Worm (Caenorhabditis elegans): ENCODE results near the gene F13H8.12.

DNA sequence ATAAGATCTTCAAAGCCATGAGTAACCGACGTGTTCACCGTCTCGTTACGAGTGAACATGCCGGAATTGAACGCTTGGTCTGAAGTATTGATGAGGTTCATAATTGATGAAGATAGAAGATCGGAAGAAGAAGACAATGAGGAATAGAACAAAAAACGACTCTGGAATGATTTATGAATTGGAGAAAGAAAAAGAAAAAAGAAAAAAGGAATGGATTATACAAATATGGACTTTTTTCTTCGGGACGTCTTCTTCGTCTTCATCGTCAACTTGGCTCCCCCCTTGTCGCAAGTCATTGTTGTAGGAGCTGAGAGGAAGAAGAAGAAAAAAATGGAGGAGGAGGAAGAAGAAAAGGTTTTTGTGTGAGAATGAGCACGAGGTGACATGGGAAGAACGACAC, 35.3 kb upstream of the F13H8.12 start, which contains the start of gene srsy-2:
- no peak for TF ChIP-seq K02D7.2 (tag; optimal IDR thresholded peaks at IDR 0.05)
- TF ChIP-seq rnt-1 (tag; optimal IDR thresholded peaks at IDR 0.05) = no peak
- no peak for TF ChIP-seq hlh-6 (tag; optimal IDR thresholded peaks at IDR 0.05)
- TF ChIP-seq ets-4 (tag; optimal IDR thresholded peaks at IDR 0.05) = no peak
- no peak for TF ChIP-seq ama-1 (optimal IDR thresholded peaks at IDR 0.05)
- TF ChIP-seq unc-86 (tag; optimal IDR thresholded peaks at IDR 0.05) = no peak
- no peak for TF ChIP-seq hlh-13 (GFP tag; optimal IDR thresholded peaks at IDR 0.05)
- no peak for TF ChIP-seq lim-6 (tag; optimal IDR thresholded peaks at IDR 0.05)
